Worm (Caenorhabditis elegans) whole organism, L1 larva: ENCODE data around the gene srx-78.

Source experiments
- C34B4.2 ChIP-seq: sonication (generic microtip); optimal IDR thresholded peaks from 2 replicates; lab custom pipeline; 2017; ENCODE audit warnings: mild to moderate bottlenecking, missing genetic modification characterization, missing compliant biosample characterization
- aly-2 ChIP-seq: fragments of 150-350 bp; optimal IDR thresholded peaks from 2 replicates; lab custom pipeline; 2014; ENCODE audit warnings: missing biosample characterization, missing genetic modification characterization
- blmp-1 ChIP-seq: fragments of 150-350 bp; optimal IDR thresholded peaks from 2 replicates; lab custom pipeline; 2014; ENCODE audit warnings: missing biosample characterization, missing genetic modification characterization
- ceh-82 ChIP-seq, 3 experiments: fragments of 150-350 bp in 1 of 3; sonication (generic microtip) in 2 of 3; optimal IDR thresholded peaks; 2 replicates each; lab custom pipeline; 2014 to 2017; ENCODE audit warnings: missing biosample characterization in 3 of 3, missing genetic modification characterization in 3 of 3
- ceh-88 ChIP-seq: fragments of 200-800 bp; sonication (Bioruptor generic); IDR thresholded peaks from 2 replicates; pipeline ENCODE4 v1.3.6; 2022; ENCODE audit warnings: missing genetic modification characterization, missing compliant biosample characterization
- ceh-90 ChIP-seq: sonication (generic microtip); optimal IDR thresholded peaks from 2 replicates; lab custom pipeline; 2016; ENCODE audit warnings: missing genetic modification characterization, missing compliant biosample characterization
- ces-1 ChIP-seq: fragments of 150-350 bp; optimal IDR thresholded peaks from 2 replicates; lab custom pipeline; 2014; ENCODE audit warnings: missing biosample characterization, missing genetic modification reagents, missing genetic modification characterization
- dpl-1 ChIP-seq, 3 experiments: fragments of 150-350 bp in 2 of 3; sonication (generic microtip) in 1 of 3; optimal IDR thresholded peaks; 2 replicates each; lab custom pipeline; 2014 to 2017; ENCODE audit warnings: missing biosample characterization in 3 of 3, missing genetic modification characterization in 3 of 3, missing genetic modification reagents in 3 of 3
- dsc-1 ChIP-seq: sonication (generic microtip); optimal IDR thresholded peaks from 2 replicates; lab custom pipeline; 2016; ENCODE audit warnings: mild to moderate bottlenecking, missing genetic modification characterization, missing compliant biosample characterization
- egl-27 ChIP-seq, 2 experiments: fragments of 150-350 bp in 1 of 2; sonication (generic microtip); optimal IDR thresholded peaks; 3 replicates each; lab custom pipeline; 2017 to 2018; ENCODE audit warnings: missing biosample characterization in 2 of 2, missing genetic modification characterization in 2 of 2, missing genetic modification reagents in 2 of 2
- elt-3 ChIP-seq, 6 experiments: fragments of 150-350 bp in 1 of 6; sonication (generic microtip); optimal IDR thresholded peaks; 2 replicates each; lab custom pipeline; 2017 to 2018; ENCODE audit warnings: missing biosample characterization in 6 of 6, missing genetic modification characterization in 6 of 6, inconsistent platforms in 1 of 6
- fkh-10 ChIP-seq: sonication (generic microtip); optimal IDR thresholded peaks from 2 replicates; lab custom pipeline; 2017; ENCODE audit warnings: missing biosample characterization, missing genetic modification reagents, missing genetic modification characterization
- fkh-8 ChIP-seq: sonication (generic microtip); optimal IDR thresholded peaks from 2 replicates; lab custom pipeline; 2016; ENCODE audit warnings: mild to moderate bottlenecking, missing genetic modification characterization, missing compliant biosample characterization
- fos-1 ChIP-seq: fragments of 150-350 bp; optimal IDR thresholded peaks from 2 replicates; lab custom pipeline; 2014; ENCODE audit warnings: missing biosample characterization, missing genetic modification characterization
- grh-1 ChIP-seq: fragments of 200-800 bp; sonication (Bioruptor generic); IDR thresholded peaks from 2 replicates; pipeline ENCODE4 v1.3.6; 2022; ENCODE audit warnings: missing genetic modification reagents, missing genetic modification characterization, missing compliant biosample characterization
- hlh-4 ChIP-seq: sonication (generic microtip); optimal IDR thresholded peaks from 2 replicates; lab custom pipeline; 2016; ENCODE audit warnings: mild to moderate bottlenecking, missing genetic modification characterization, missing compliant biosample characterization
- hpl-2 ChIP-seq: fragments of 150-350 bp; optimal IDR thresholded peaks from 2 replicates; lab custom pipeline; 2014; ENCODE audit warnings: missing biosample characterization, missing genetic modification reagents, missing genetic modification characterization
- irx-1 ChIP-seq: sonication (generic microtip); optimal IDR thresholded peaks from 2 replicates; lab custom pipeline; 2016; ENCODE audit warnings: missing genetic modification characterization, missing compliant biosample characterization
- jun-1 ChIP-seq: fragments of 150-350 bp; optimal IDR thresholded peaks from 2 replicates; lab custom pipeline; 2014; ENCODE audit warnings: missing biosample characterization, missing genetic modification reagents, missing genetic modification characterization
- lin-14 ChIP-seq: fragments of 200-800 bp; sonication (Bioruptor generic); optimal IDR thresholded peaks from 2 replicates; lab custom pipeline; 2018; ENCODE audit warnings: mild to moderate bottlenecking, missing genetic modification characterization, moderate library complexity, missing compliant biosample characterization
- lin-15B ChIP-seq: fragments of 150-350 bp; sonication (generic microtip); optimal IDR thresholded peaks from 3 replicates; lab custom pipeline; 2014; ENCODE audit warnings: missing biosample characterization, missing genetic modification characterization
- lin-39 ChIP-seq: fragments of 150-350 bp; optimal IDR thresholded peaks from 2 replicates; lab custom pipeline; 2014; ENCODE audit warnings: missing biosample characterization, missing genetic modification reagents, missing genetic modification characterization
- lsy-2 ChIP-seq, 2 experiments: fragments of 150-350 bp; optimal IDR thresholded peaks; 2 replicates each; lab custom pipeline; 2014; ENCODE audit warnings: missing biosample characterization in 2 of 2, missing genetic modification characterization in 2 of 2
- mab-9 ChIP-seq: fragments of 200-800 bp; sonication (Bioruptor generic); IDR thresholded peaks from 2 replicates; pipeline ENCODE4 v1.3.6; 2022; ENCODE audit warnings: missing genetic modification reagents, missing genetic modification characterization, missing compliant biosample characterization
- mep-1 ChIP-seq: fragments of 150-350 bp; optimal IDR thresholded peaks from 2 replicates; lab custom pipeline; 2014; ENCODE audit warnings: missing biosample characterization, missing genetic modification characterization
- nhr-11 ChIP-seq: fragments of 150-350 bp; optimal IDR thresholded peaks from 2 replicates; lab custom pipeline; 2014; ENCODE audit warnings: missing biosample characterization, missing genetic modification characterization
- nhr-12 ChIP-seq: sonication (generic microtip); optimal IDR thresholded peaks from 2 replicates; lab custom pipeline; 2017; ENCODE audit warnings: missing biosample characterization, missing genetic modification characterization
- nhr-19 ChIP-seq: fragments of 200-800 bp; sonication (Bioruptor generic); conservative IDR thresholded peaks from 2 replicates; pipeline ENCODE4 v1.3.6; 2022; ENCODE audit warnings: missing genetic modification characterization, missing compliant biosample characterization
- nhr-20 ChIP-seq: sonication (generic microtip); optimal IDR thresholded peaks from 2 replicates; lab custom pipeline; 2016; ENCODE audit warnings: mild to moderate bottlenecking, missing genetic modification characterization, missing compliant biosample characterization
- nhr-237 ChIP-seq: fragments of 150-350 bp; optimal IDR thresholded peaks from 2 replicates; lab custom pipeline; 2014; ENCODE audit warnings: missing biosample characterization, missing genetic modification characterization
- nhr-47 ChIP-seq: sonication (generic microtip); optimal IDR thresholded peaks from 2 replicates; lab custom pipeline; 2016; ENCODE audit warnings: mild to moderate bottlenecking, missing genetic modification characterization, moderate library complexity, missing compliant biosample characterization
- nhr-71 ChIP-seq: sonication (generic microtip); optimal IDR thresholded peaks from 2 replicates; lab custom pipeline; 2016; ENCODE audit warnings: mild to moderate bottlenecking, missing genetic modification characterization, moderate library complexity, missing compliant biosample characterization
- nhr-85 ChIP-seq: sonication (generic microtip); peaks from one replicate; lab custom pipeline; 2016; ENCODE audit warnings: missing genetic modification characterization, inconsistent platforms, missing compliant biosample characterization
- pag-3 ChIP-seq: sonication (generic microtip); optimal IDR thresholded peaks from 2 replicates; lab custom pipeline; 2017; ENCODE audit warnings: missing genetic modification characterization, mild to moderate bottlenecking, missing compliant biosample characterization, antibody characterized with exemption, borderline replicate concordance; ENCODE audit not compliant: insufficient read depth
- pax-3 ChIP-seq: fragments of 200-800 bp; sonication (Bioruptor generic); optimal IDR thresholded peaks from 2 replicates; lab custom pipeline; 2018; ENCODE audit warnings: mild to moderate bottlenecking, missing genetic modification characterization, moderate library complexity, missing compliant biosample characterization
- rnt-1 ChIP-seq: sonication (generic microtip); optimal IDR thresholded peaks from 2 replicates; lab custom pipeline; 2016; ENCODE audit warnings: mild to moderate bottlenecking, missing genetic modification characterization, moderate library complexity, missing compliant biosample characterization
- snu-23 ChIP-seq: sonication (generic microtip); optimal IDR thresholded peaks from 2 replicates; lab custom pipeline; 2016; ENCODE audit warnings: missing genetic modification characterization, missing compliant biosample characterization
- sox-4 ChIP-seq: sonication (generic microtip); optimal IDR thresholded peaks from 2 replicates; lab custom pipeline; 2016; ENCODE audit warnings: missing genetic modification characterization, missing compliant biosample characterization
- swsn-7 ChIP-seq: sonication (generic microtip); optimal IDR thresholded peaks from 2 replicates; lab custom pipeline; 2016; ENCODE audit warnings: missing genetic modification characterization, missing compliant biosample characterization
- tbx-2 ChIP-seq: sonication (generic microtip); optimal IDR thresholded peaks from 2 replicates; lab custom pipeline; 2016; ENCODE audit warnings: missing genetic modification characterization, missing compliant biosample characterization
- tlp-1 ChIP-seq: fragments of 150-350 bp; optimal IDR thresholded peaks from 2 replicates; lab custom pipeline; 2014; ENCODE audit warnings: missing biosample characterization, missing genetic modification characterization
- unc-62 ChIP-seq: fragments of 150-350 bp; optimal IDR thresholded peaks from 2 replicates; lab custom pipeline; 2014; ENCODE audit warnings: missing biosample characterization, missing genetic modification reagents, missing genetic modification characterization
- vab-15 ChIP-seq: sonication (generic microtip); optimal IDR thresholded peaks from 2 replicates; lab custom pipeline; 2017; ENCODE audit warnings: missing genotype, mild to moderate bottlenecking, missing genetic modification characterization, missing compliant biosample characterization
- xbp-1 ChIP-seq: sonication (generic microtip); optimal IDR thresholded peaks from 2 replicates; lab custom pipeline; 2016; ENCODE audit warnings: missing genetic modification characterization, missing compliant biosample characterization
- zag-1 ChIP-seq: fragments of 150-350 bp; optimal IDR thresholded peaks from 2 replicates; lab custom pipeline; 2014; ENCODE audit warnings: missing biosample characterization, missing genetic modification characterization

srx-78 gene

DNA sequence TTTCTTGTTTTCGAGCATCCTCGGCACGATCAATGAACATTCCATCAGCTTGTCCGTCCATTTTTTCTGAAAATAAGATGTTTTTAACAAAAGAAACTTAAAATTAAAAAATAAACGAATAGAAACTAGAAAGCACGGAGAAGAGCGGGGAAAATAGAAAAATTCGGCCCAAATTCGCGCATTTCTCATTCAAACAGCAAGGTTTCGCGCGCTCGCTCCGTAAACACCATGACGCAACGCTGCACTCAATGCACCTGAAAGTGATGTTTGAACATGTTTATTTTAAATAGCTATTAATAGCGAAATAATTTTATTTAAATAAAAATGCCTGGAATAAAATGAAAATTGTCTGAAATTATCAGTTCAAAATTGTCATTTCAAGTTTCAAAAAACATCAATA, 35.3 kb upstream of the srx-78 start, which contains the start of the genes mcm-3 and C25D7.15 (continued):
- peak; percentile 31 for TF ChIP-seq rnt-1 (tag; lab: Kevin White, UChicago)
- no peak for TF ChIP-seq mab-9 (GFP tag; lab: Robert Waterston, UW)
- no peak for TF ChIP-seq hlh-4
- TF ChIP-seq nhr-20 (tag; lab: Kevin White, UChicago), result peak; percentile 13
- peak; percentile 17 to 47 for TF ChIP-seq lsy-2 (tag; optimal IDR thresholded peaks at IDR 0.05; lab: Kevin White, UChicago)
- TF ChIP-seq fkh-10 (GFP tag; lab: Kevin White, UChicago), result no peak
- TF ChIP-seq elt-3 (tag; optimal IDR thresholded peaks at IDR 0.05; lab: Kevin White, UChicago), result peak in 1 of 6 experiments; percentile 8
- TF ChIP-seq vab-15, result no peak
- TF ChIP-seq ces-1, result no peak
- no peak for TF ChIP-seq unc-62 (GFP tag; lab: Kevin White, UChicago)
- no peak for TF ChIP-seq ceh-88 (GFP tag; lab: Robert Waterston, UW)
- no peak for TF ChIP-seq jun-1 (tag; lab: Kevin White, UChicago)
- no peak for TF ChIP-seq hpl-2 (GFP tag; lab: Kevin White, UChicago)
- TF ChIP-seq dpl-1 (GFP tag; optimal IDR thresholded peaks at IDR 0.05; lab: Kevin White, UChicago), result peak; percentile 82 to 89 (median 85)
- TF ChIP-seq C34B4.2 (tag; lab: Kevin White, UChicago), result no peak
- TF ChIP-seq fos-1 (tag; lab: Kevin White, UChicago), result no peak
- no peak for TF ChIP-seq zag-1
- TF ChIP-seq fkh-8 (tag; lab: Kevin White, UChicago), result no peak
- TF ChIP-seq lin-39 (tag; lab: Kevin White, UChicago), result no peak
- TF ChIP-seq sox-4 (tag; lab: Kevin White, UChicago), result no peak
- peak; percentile 38 for TF ChIP-seq nhr-85 (tag; lab: Kevin White, UChicago)
- TF ChIP-seq egl-27 (tag; optimal IDR thresholded peaks at IDR 0.05; lab: Kevin White, UChicago), result no peak
- peak; percentile 6 for TF ChIP-seq tbx-2 (tag; lab: Kevin White, UChicago)
- TF ChIP-seq nhr-11, result no peak
- peak; percentile 13 for TF ChIP-seq lin-15B (tag; lab: Kevin White, UChicago)
- TF ChIP-seq nhr-47, result peak; percentile 25
- peak; percentile 33 for TF ChIP-seq blmp-1
- no peak for TF ChIP-seq nhr-12 (tag; lab: Kevin White, UChicago)
- TF ChIP-seq grh-1 (GFP tag; lab: Robert Waterston, UW), result no peak
- TF ChIP-seq swsn-7 (tag; lab: Kevin White, UChicago), result peak; percentile 26
- no peak for TF ChIP-seq nhr-237 (tag; lab: Kevin White, UChicago)

ce11 chrV:15060595-15060994, 34.3 kb upstream of the srx-78 start:
- no peak for TF ChIP-seq tlp-1 (tag; lab: Kevin White, UChicago)
- TF ChIP-seq ceh-88 (GFP tag; lab: Robert Waterston, UW), result no peak
- TF ChIP-seq irx-1 (tag; lab: Kevin White, UChicago), result no peak
- no peak for TF ChIP-seq nhr-20 (tag; lab: Kevin White, UChicago)
- no peak for TF ChIP-seq ceh-82 (tag; optimal IDR thresholded peaks at IDR 0.05; lab: Kevin White, UChicago)
- TF ChIP-seq hpl-2 (GFP tag; lab: Kevin White, UChicago), result no peak
- TF ChIP-seq, all 84 proteins: peak for 0

DNA sequence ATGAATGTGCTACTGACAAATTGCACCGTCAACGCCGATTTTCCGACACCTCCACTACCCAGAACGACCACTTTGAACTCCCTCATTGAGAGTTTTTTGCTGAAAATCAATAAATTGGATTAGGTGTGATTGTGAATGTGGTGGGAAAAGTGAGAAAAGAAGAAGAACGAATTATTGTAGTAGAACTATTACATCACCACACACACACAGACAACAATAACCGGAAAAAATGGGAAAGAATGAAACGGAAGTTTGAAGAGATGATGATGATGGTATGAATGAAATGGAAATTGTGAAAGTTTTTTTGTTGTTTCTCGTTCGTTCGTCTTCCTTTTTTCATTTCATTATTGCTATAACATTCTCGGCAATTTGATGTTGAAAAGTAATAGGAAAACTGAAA, 30.9 kb upstream of the srx-78 start, which contains the start of gene rap-2:
rap-2 (minus strand) TSS at position 101 of the 400 bp plus-strand sequence.
- no peak for TF ChIP-seq xbp-1 (tag; lab: Kevin White, UChicago)
- TF ChIP-seq blmp-1, result peak; percentile 54
- TF ChIP-seq ceh-90 (tag; lab: Kevin White, UChicago), result no peak

DNA sequence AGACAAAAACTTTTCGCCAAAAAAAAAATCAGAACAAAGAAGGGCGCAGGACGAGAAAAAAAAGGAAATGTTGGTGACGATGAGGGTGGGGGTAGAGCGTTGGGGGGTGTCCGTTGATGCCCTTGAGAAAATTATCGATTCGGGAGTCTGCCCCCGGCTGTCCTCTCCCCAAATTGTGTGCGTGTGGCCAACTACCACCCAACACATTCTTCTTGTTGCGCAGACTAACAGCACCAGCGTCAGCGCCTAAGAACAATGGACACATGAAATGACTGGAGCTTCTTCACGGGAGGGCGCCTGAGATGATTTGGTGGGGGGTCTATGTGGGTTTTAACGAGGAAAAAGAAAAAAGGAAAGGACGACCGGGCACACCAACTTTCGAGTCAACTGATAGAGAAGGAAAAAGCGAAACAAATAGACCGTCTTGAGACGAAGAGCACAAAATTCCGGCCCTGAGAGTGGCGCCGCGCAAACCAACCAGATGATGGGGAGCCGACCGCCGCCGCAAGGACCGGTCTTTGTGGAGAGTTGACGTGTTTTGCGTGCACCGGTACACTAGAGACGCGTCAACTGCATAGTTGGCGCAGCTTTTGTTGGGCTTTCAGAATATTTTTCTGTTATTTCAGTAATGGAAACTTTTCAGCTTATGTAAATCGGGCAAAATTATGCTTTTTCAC, 29.6 kb upstream of the srx-78 start, which contains the start of gene C25D7.9:
C25D7.9 (plus strand) TSS at position 68 of the 677 bp plus-strand sequence.
- TF ChIP-seq dsc-1, result peak; percentile 2
- TF ChIP-seq snu-23 (GFP tag; lab: Kevin White, UChicago), result peak; percentile 46
- no peak for TF ChIP-seq mab-9 (GFP tag; lab: Robert Waterston, UW)
- no peak for TF ChIP-seq vab-15
- TF ChIP-seq tbx-2 (tag; lab: Kevin White, UChicago), result peak; percentile 15
- TF ChIP-seq ceh-82 (tag; optimal IDR thresholded peaks at IDR 0.05; lab: Kevin White, UChicago), result peak in 1 of 3 experiments; percentile 32
- TF ChIP-seq aly-2 (tag; lab: Kevin White, UChicago), result no peak
- no peak for TF ChIP-seq pag-3 (tag; lab: Kevin White, UChicago)
- peak; percentile 72 for TF ChIP-seq rnt-1 (tag; lab: Kevin White, UChicago)
- TF ChIP-seq tlp-1 (tag; lab: Kevin White, UChicago), result no peak
- TF ChIP-seq xbp-1 (tag; lab: Kevin White, UChicago), result peak; percentile 28
- peak; percentile 18 for TF ChIP-seq mep-1 (tag; lab: Kevin White, UChicago)
- peak; percentile 55 for TF ChIP-seq lin-14
- peak; percentile 35 for TF ChIP-seq fkh-8 (tag; lab: Kevin White, UChicago)
- peak; percentile 9 for TF ChIP-seq pax-3 (tag; lab: Kevin White, UChicago)
- TF ChIP-seq nhr-71 (tag; lab: Kevin White, UChicago), result peak; percentile 48
- peak; percentile 24; the same call in 1 of the 2 replicates for TF ChIP-seq nhr-19 (GFP tag; lab: Robert Waterston, UW)
